Fruit fly (Drosophila melanogaster) whole organism, pupa: ENCODE data around the gene CG3213.

Source experiments
- CG10348 ChIP-seq: fragments of 200-800 bp; sonication (Bioruptor generic); IDR thresholded peaks from 2 replicates; pipeline ENCODE4 v1.3.6; 2022; ENCODE audit warnings: missing biosample characterization, missing genetic modification characterization
- CG14655 ChIP-seq: fragments of 200-800 bp; sonication (Bioruptor generic); optimal IDR thresholded peaks from 3 replicates; lab custom pipeline; 2017; ENCODE audit warnings: mild to moderate bottlenecking, missing biosample characterization, missing genetic modification reagents, missing genetic modification characterization
- CG32121 ChIP-seq: fragments of 200-800 bp; sonication (Bioruptor generic); IDR thresholded peaks from 2 replicates; pipeline ENCODE4 v1.3.6; 2022; ENCODE audit warnings: missing biosample characterization, missing genetic modification characterization
- Pif1A ChIP-seq: fragments of 200-800 bp; sonication (Bioruptor generic); optimal IDR thresholded peaks from 3 replicates; lab custom pipeline; 2016; ENCODE audit warnings: missing biosample characterization, missing genetic modification characterization
- rn ChIP-seq: fragments of 200-800 bp; sonication (Bioruptor generic); IDR thresholded peaks from 2 replicates; pipeline ENCODE4 v1.3.6; 2022; ENCODE audit warnings: missing biosample characterization, missing genetic modification characterization

DNA sequence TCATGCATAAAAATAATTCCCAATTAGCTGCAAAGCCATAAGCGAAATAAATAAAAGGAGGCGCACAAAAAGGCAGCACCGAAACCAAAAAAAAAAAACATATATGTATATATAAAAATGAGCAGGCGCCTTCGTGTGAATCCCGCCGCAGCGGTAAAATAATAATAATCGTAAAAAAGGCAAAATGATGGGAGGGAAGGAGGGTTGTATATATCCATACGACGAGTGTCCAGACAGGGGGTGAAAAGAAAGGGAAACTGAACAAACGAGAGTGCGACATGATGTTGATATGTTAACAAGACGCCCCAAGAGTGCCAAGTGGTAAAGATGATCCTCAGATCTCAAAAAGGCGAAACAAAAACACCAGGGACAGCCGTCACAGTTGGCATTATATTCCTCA, 45.1 kb upstream of the CG3213 start:
- TF ChIP-seq CG32121 (GFP tag; lab: Robert Waterston, UW), result no peak
- TF ChIP-seq Pif1A (GFP tag; lab: Kevin White, UChicago), result no peak
- no peak for TF ChIP-seq CG14655 (GFP tag; lab: Kevin White, UChicago)
- no peak for TF ChIP-seq CG10348 (GFP tag; lab: Robert Waterston, UW)
- TF ChIP-seq rn, result no peak
